Worm (Caenorhabditis elegans) whole organism, midembryonic: Measurements from ENCODE around the gene pigx-1.

Experiments used
- T22C8.4 ChIP-seq: fragments of 200-800 bp; sonication (Bioruptor generic); IDR thresholded peaks from 2 replicates; pipeline ENCODE4 v1.3.6; 2022; ENCODE audit warnings: missing genetic modification characterization, missing compliant biosample characterization
- cog-1 ChIP-seq: sonication (generic microtip); optimal IDR thresholded peaks from 2 replicates; lab custom pipeline; 2016; ENCODE audit warnings: missing genetic modification characterization, missing compliant biosample characterization
- flt-1 ChIP-seq: fragments of 200-800 bp; sonication (Bioruptor generic); IDR thresholded peaks from 2 replicates; pipeline ENCODE4 v1.3.6; 2022; ENCODE audit warnings: missing genetic modification characterization, missing compliant biosample characterization
- klf-2 ChIP-seq: fragments of 200-800 bp; sonication (Bioruptor generic); conservative IDR thresholded peaks from 2 replicates; pipeline ENCODE4 v1.3.6; 2022; ENCODE audit warnings: missing genetic modification reagents, missing genetic modification characterization, missing compliant biosample characterization
- med-1 ChIP-seq: sonication (generic microtip); optimal IDR thresholded peaks from 2 replicates; lab custom pipeline; 2017; ENCODE audit warnings: missing genetic modification characterization, mild to moderate bottlenecking, missing compliant biosample characterization, antibody characterized with exemption, missing genetic modification reagents; ENCODE audit not compliant: insufficient read depth
- ref-1 ChIP-seq: fragments of 200-800 bp; sonication (Bioruptor generic); conservative IDR thresholded peaks from 2 replicates; pipeline ENCODE4 v1.3.6; 2022; ENCODE audit warnings: missing genetic modification reagents, missing genetic modification characterization, missing compliant biosample characterization
- tab-1 ChIP-seq: fragments of 200-800 bp; sonication (Bioruptor generic); IDR thresholded peaks from 2 replicates; pipeline ENCODE4 v1.3.6; 2022; ENCODE audit warnings: missing genetic modification characterization, missing compliant biosample characterization
- ztf-23 ChIP-seq: fragments of 200-800 bp; sonication (Bioruptor generic); IDR thresholded peaks from 2 replicates; pipeline ENCODE4 v1.3.6; 2022; ENCODE audit warnings: missing genetic modification reagents, missing genetic modification characterization, missing compliant biosample characterization
- ztf-29 ChIP-seq: fragments of 200-800 bp; sonication (Bioruptor generic); IDR thresholded peaks from 2 replicates; pipeline ENCODE4 v1.3.6; 2022; ENCODE audit warnings: missing genetic modification reagents, missing genetic modification characterization, missing compliant biosample characterization

The pigx-1 gene

ce11 chrX:1046156-1046831 lies 50.5 kb downstream of the pigx-1 start, which contains the start of gene vpat-1:
Gene vpat-1, minus strand, starts transcription at chrX:1046206.
- TF ChIP-seq flt-1 (no peak), ztf-29 (no peak), med-1 (GFP tag; lab: Kevin White, UChicago) (no peak), klf-2 (GFP tag; lab: Robert Waterston, UW) (no peak), ztf-23 (GFP tag; lab: Robert Waterston, UW) (no peak), cog-1 (tag; lab: Kevin White, UChicago) (no peak), T22C8.4 (GFP tag; lab: Robert Waterston, UW) (no peak), ref-1 (GFP tag; lab: Robert Waterston, UW) (no peak), tab-1 (GFP tag; lab: Robert Waterston, UW) (no peak)
